Fruit fly (Drosophila melanogaster): ENCODE results near the gene SP1029.

SP1029 gene

dm6 chr3R:29213416-29213815 is 36.8 kb downstream of the SP1029 start:
- TF ChIP-seq CG15710 (tag; optimal IDR thresholded peaks at IDR 0.05) (no peak), CG13204 (GFP tag; optimal IDR thresholded peaks at IDR 0.05) (no peak), CG8159 (tag; optimal IDR thresholded peaks at IDR 0.05) (no peak), CG9948 (tag; optimal IDR thresholded peaks at IDR 0.05) (no peak), Snoo (tag; optimal IDR thresholded peaks at IDR 0.05) (no peak), rn (GFP tag; IDR thresholded peaks at IDR 0.05) (no peak), EcR (GFP tag; optimal IDR thresholded peaks at IDR 0.05) (no peak), CG10348 (GFP tag; IDR thresholded peaks at IDR 0.05) (no peak), fd96Ca (GFP tag; IDR thresholded peaks at IDR 0.05) (no peak), Ets98B (GFP tag; IDR thresholded peaks at IDR 0.05) (no peak), CG12605 (GFP tag; IDR thresholded peaks at IDR 0.05) (no peak), CG4496 (GFP tag; IDR thresholded peaks at IDR 0.05) (no peak), gl (tag; optimal IDR thresholded peaks at IDR 0.05) (no peak), CG17806 (tag; optimal IDR thresholded peaks at IDR 0.05) (no peak), Pif1B (GFP tag; optimal IDR thresholded peaks at IDR 0.05) (no peak)

- TF ChIP-seq Ets98B (GFP tag; IDR thresholded peaks at IDR 0.05) (no peak), CG32121 (GFP tag; IDR thresholded peaks at IDR 0.05) (no peak), EcR (GFP tag; optimal IDR thresholded peaks at IDR 0.05) (no peak), gl (tag; optimal IDR thresholded peaks at IDR 0.05) (no peak), CG34367 (tag; optimal IDR thresholded peaks at IDR 0.05) (no peak), rn (GFP tag; IDR thresholded peaks at IDR 0.05) (no peak), CG13204 (GFP tag; optimal IDR thresholded peaks at IDR 0.05) (no peak), Snoo (tag; optimal IDR thresholded peaks at IDR 0.05) (no peak), fd96Ca (GFP tag; IDR thresholded peaks at IDR 0.05) (no peak), CG12605 (GFP tag; IDR thresholded peaks at IDR 0.05) (no peak)
Measured at dm6 chr3R:29212534-29212933, 37.7 kb downstream of the SP1029 start.

DNA sequence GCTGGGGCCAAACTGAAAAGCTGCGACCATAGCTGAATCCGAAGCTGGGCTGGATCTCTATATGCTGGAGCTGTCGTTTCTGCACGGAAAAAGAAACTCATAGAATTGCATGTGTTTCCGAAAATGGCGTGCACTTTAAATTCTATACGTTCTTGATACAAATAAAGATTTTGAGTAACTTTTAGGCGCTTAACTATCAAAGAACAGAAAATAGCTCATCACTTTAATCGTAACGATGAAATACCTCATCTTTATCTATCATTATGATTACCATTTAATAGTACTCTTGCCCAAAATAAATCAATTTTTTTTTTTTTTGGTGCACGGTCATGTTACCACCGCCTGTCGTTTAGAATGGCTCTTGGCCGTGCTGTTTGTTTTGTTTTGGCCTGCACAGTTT is 38.5 kb downstream of the SP1029 start:
- TF ChIP-seq CG14655 (GFP tag; optimal IDR thresholded peaks at IDR 0.05) (peak; percentile 86), CG12605 (GFP tag; IDR thresholded peaks at IDR 0.05) (no peak), Ets98B (GFP tag; IDR thresholded peaks at IDR 0.05) (peak; percentile 23; the same call in 1 of the 2 replicates), CG32121 (GFP tag; IDR thresholded peaks at IDR 0.05) (peak; percentile 43; the same call in 1 of the 2 replicates), CG34367 (tag; optimal IDR thresholded peaks at IDR 0.05) (no peak), D1 (tag; optimal IDR thresholded peaks at IDR 0.05) (no peak), CG8159 (tag; optimal IDR thresholded peaks at IDR 0.05) (peak; percentile 19), Pif1A (GFP tag; optimal IDR thresholded peaks at IDR 0.05) (no peak), CG8301 (tag; optimal IDR thresholded peaks at IDR 0.05) (peak; percentile 79), CG9948 (tag; optimal IDR thresholded peaks at IDR 0.05) (peak; percentile 50), CG17806 (tag; optimal IDR thresholded peaks at IDR 0.05) (peak; percentile 19), Pif1B (GFP tag; optimal IDR thresholded peaks at IDR 0.05) (peak; percentile 19), fd96Ca (GFP tag; IDR thresholded peaks at IDR 0.05) (peak; percentile 44; the same call in 1 of the 3 replicates), CG10348 (GFP tag; IDR thresholded peaks at IDR 0.05) (no peak), CG15710 (tag; optimal IDR thresholded peaks at IDR 0.05) (no peak), rn (GFP tag; IDR thresholded peaks at IDR 0.05) (no peak), Snoo (tag; optimal IDR thresholded peaks at IDR 0.05) (no peak), CG13204 (GFP tag; optimal IDR thresholded peaks at IDR 0.05) (no peak), gl (tag; optimal IDR thresholded peaks at IDR 0.05) (no peak), EcR (GFP tag; optimal IDR thresholded peaks at IDR 0.05) (no peak), CG4496 (GFP tag; IDR thresholded peaks at IDR 0.05) (peak; percentile 60; the same call in 2 of the 3 replicates)

DNA sequence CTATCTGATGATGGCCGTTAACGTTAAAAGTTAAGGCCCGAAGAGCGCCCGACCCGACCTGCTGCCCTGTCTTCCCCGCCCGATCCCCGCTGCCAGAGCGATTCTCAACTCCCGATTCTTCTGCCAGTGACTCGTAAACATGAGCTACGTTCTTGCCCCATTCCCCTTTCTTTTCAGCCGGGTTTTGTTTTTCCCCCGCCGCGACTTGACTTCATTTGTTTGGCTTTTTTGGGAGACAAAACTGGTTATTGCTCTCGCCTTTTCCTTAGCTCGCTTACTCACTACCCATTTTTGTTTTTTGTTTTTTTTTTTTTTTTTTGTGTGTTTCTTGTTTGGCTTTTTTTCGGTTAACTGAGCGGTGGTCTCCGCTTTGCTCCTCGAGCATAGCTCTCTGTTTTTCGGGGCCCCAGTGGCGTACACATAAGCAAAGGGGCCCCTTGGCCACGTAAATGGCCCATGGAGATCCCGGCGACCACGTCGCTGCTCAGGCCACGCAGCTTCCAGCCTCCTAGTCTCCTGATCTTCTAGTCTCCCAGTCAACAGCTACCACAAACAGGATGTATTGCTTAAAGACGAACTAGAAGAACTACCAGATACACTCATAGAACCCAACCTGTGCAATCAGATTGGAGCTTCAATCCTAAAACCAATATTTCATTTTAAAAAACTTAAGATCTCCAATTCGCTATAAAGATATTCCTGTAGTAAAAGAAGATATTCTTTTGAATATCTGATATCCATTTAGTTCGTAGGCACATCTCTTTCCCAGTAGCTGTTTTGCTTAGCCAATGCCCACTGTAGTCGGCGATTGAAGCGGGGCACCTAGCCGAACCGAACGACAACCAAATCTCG is 39.5 kb downstream of the SP1029 start:
- TF ChIP-seq CG32121 (GFP tag; IDR thresholded peaks at IDR 0.05) (peak; percentile 76), CG14655 (GFP tag; optimal IDR thresholded peaks at IDR 0.05) (peak; percentile 86), D1 (tag; optimal IDR thresholded peaks at IDR 0.05) (peak; percentile 15), CG13204 (GFP tag; optimal IDR thresholded peaks at IDR 0.05) (peak; percentile 57), CG4496 (GFP tag; IDR thresholded peaks at IDR 0.05) (peak; percentile 86), gl (tag; optimal IDR thresholded peaks at IDR 0.05) (peak; percentile 40), Pif1B (GFP tag; optimal IDR thresholded peaks at IDR 0.05) (peak; percentile 88), Snoo (tag; optimal IDR thresholded peaks at IDR 0.05) (peak; percentile 73), EcR (GFP tag; optimal IDR thresholded peaks at IDR 0.05) (peak; percentile 88), CG9948 (tag; optimal IDR thresholded peaks at IDR 0.05) (peak; percentile 69), Pif1A (GFP tag; optimal IDR thresholded peaks at IDR 0.05) (peak; percentile 77), CG34367 (tag; optimal IDR thresholded peaks at IDR 0.05) (peak; percentile 64), CG15710 (tag; optimal IDR thresholded peaks at IDR 0.05) (peak; percentile 80), fd96Ca (GFP tag; IDR thresholded peaks at IDR 0.05) (peak; percentile 79), Ets98B (GFP tag; IDR thresholded peaks at IDR 0.05) (peak; percentile 83), CG17806 (tag; optimal IDR thresholded peaks at IDR 0.05) (peak; percentile 54), rn (GFP tag; IDR thresholded peaks at IDR 0.05) (peak; percentile 61), CG8159 (tag; optimal IDR thresholded peaks at IDR 0.05) (peak; percentile 76), CG10348 (GFP tag; IDR thresholded peaks at IDR 0.05) (peak; percentile 72), CG8301 (tag; optimal IDR thresholded peaks at IDR 0.05) (peak; percentile 76), CG12605 (GFP tag; IDR thresholded peaks at IDR 0.05) (peak; percentile 92)

DNA sequence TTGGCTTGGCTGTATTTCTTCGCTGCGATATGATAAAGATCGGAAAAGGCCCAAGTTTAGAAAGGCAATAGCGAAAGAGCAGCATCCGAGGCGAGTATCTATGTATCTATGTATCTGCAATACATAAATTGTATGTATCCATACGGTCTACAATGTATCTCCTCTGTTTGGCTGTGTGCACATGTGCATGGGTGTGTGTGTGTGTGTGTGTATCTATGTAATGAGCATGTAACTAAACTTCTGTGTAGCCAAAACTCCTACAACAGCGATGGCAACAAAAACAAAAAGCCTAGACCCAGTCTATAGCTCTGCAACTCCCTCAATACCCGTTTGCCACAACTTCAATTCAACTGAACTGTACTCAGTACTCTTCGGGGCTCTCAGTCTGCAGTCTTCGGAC is 40.2 kb downstream of the SP1029 start:
- TF ChIP-seq CG14655 (GFP tag; optimal IDR thresholded peaks at IDR 0.05): no peak
- no peak for TF ChIP-seq CG34367 (tag; optimal IDR thresholded peaks at IDR 0.05)
- no peak for TF ChIP-seq CG9948 (tag; optimal IDR thresholded peaks at IDR 0.05)
- no peak for TF ChIP-seq gl (tag; optimal IDR thresholded peaks at IDR 0.05)
- no peak for TF ChIP-seq CG12605 (GFP tag; IDR thresholded peaks at IDR 0.05)
- TF ChIP-seq CG8159 (tag; optimal IDR thresholded peaks at IDR 0.05): no peak
- TF ChIP-seq Snoo (tag; optimal IDR thresholded peaks at IDR 0.05): no peak
- TF ChIP-seq Pif1A (GFP tag; optimal IDR thresholded peaks at IDR 0.05): no peak
- TF ChIP-seq fd96Ca (GFP tag; IDR thresholded peaks at IDR 0.05): no peak
- TF ChIP-seq Pif1B (GFP tag; optimal IDR thresholded peaks at IDR 0.05): no peak
- TF ChIP-seq CG4496 (GFP tag; IDR thresholded peaks at IDR 0.05): no peak
- no peak for TF ChIP-seq rn (GFP tag; IDR thresholded peaks at IDR 0.05)
- no peak for TF ChIP-seq D1 (tag; optimal IDR thresholded peaks at IDR 0.05)
- TF ChIP-seq Ets98B (GFP tag; IDR thresholded peaks at IDR 0.05): no peak
- no peak for TF ChIP-seq CG17806 (tag; optimal IDR thresholded peaks at IDR 0.05)
- no peak for TF ChIP-seq CG15710 (tag; optimal IDR thresholded peaks at IDR 0.05)
- no peak for TF ChIP-seq CG8301 (tag; optimal IDR thresholded peaks at IDR 0.05)
- no peak for TF ChIP-seq CG13204 (GFP tag; optimal IDR thresholded peaks at IDR 0.05)
- no peak for TF ChIP-seq CG32121 (GFP tag; IDR thresholded peaks at IDR 0.05)
